Worm (Caenorhabditis elegans) whole organism, early embryonic: Measurements from ENCODE around the gene bris-1.

Experiments
- B0310.2 ChIP-seq: sonication (generic microtip); optimal IDR thresholded peaks from 2 replicates; lab custom pipeline; 2016; ENCODE audit warnings: mild to moderate bottlenecking, missing genetic modification characterization, missing compliant biosample characterization
- F13C5.2 ChIP-seq: sonication (generic microtip); optimal IDR thresholded peaks from 2 replicates; lab custom pipeline; 2017; ENCODE audit warnings: mild to moderate bottlenecking, missing genetic modification characterization, inconsistent platforms, missing compliant biosample characterization
- aly-1 ChIP-seq: sonication (generic microtip); optimal IDR thresholded peaks from 2 replicates; lab custom pipeline; 2016; ENCODE audit warnings: missing genetic modification characterization, missing compliant biosample characterization
- ama-1 ChIP-seq: fragments of 150-350 bp; optimal IDR thresholded peaks from 2 replicates; lab custom pipeline; 2014
- ceh-13 ChIP-seq: fragments of 200-800 bp; sonication (Bioruptor generic); optimal IDR thresholded peaks from 2 replicates; lab custom pipeline; 2018; ENCODE audit warnings: mild to moderate bottlenecking, missing genetic modification characterization, missing compliant biosample characterization
- ceh-36 ChIP-seq: sonication (generic microtip); optimal IDR thresholded peaks from 2 replicates; lab custom pipeline; 2016; ENCODE audit warnings: missing genetic modification characterization, inconsistent platforms, missing compliant biosample characterization
- ets-7 ChIP-seq: sonication (generic microtip); optimal IDR thresholded peaks from 2 replicates; lab custom pipeline; 2016; ENCODE audit warnings: missing genotype, missing genetic modification characterization, missing compliant biosample characterization
- flt-1 ChIP-seq: fragments of 200-800 bp; sonication (Bioruptor generic); IDR thresholded peaks from 2 replicates; pipeline ENCODE4 v1.3.6; 2022; ENCODE audit warnings: missing genetic modification characterization, missing compliant biosample characterization
- hmbx-1 ChIP-seq: sonication (generic microtip); optimal IDR thresholded peaks from 2 replicates; lab custom pipeline; 2016; ENCODE audit warnings: mild to moderate bottlenecking, missing genetic modification characterization, missing compliant biosample characterization
- hmg-4 ChIP-seq: fragments of 200-800 bp; sonication (Bioruptor generic); optimal IDR thresholded peaks from 2 replicates; lab custom pipeline; 2018; ENCODE audit warnings: mild to moderate bottlenecking, missing genetic modification characterization, missing compliant biosample characterization
- tra-4 ChIP-seq: sonication (generic microtip); optimal IDR thresholded peaks from 2 replicates; lab custom pipeline; 2017; ENCODE audit warnings: missing genetic modification characterization, missing compliant biosample characterization

ce11 chrIV:3794437-3794836 lies 24.7 kb downstream of the bris-1 start, which contains the start of gene K09B3.1:
- TF ChIP-seq B0310.2 (tag; lab: Kevin White, UChicago): no peak
- TF ChIP-seq ceh-13: no peak
- no peak for TF ChIP-seq flt-1 (GFP tag; lab: Robert Waterston, UW)
- no peak for TF ChIP-seq hmg-4 (GFP tag; lab: Kevin White, UChicago)
- no peak for TF ChIP-seq aly-1 (tag; lab: Kevin White, UChicago)
- TF ChIP-seq ceh-36 (tag; lab: Kevin White, UChicago): no peak
- no peak for TF ChIP-seq ama-1 (lab: Kevin White, UChicago)
- TF ChIP-seq F13C5.2 (tag; lab: Kevin White, UChicago): no peak
- no peak for TF ChIP-seq hmbx-1 (tag; lab: Kevin White, UChicago)
- no peak for TF ChIP-seq ets-7
- no peak for TF ChIP-seq tra-4 (tag; lab: Kevin White, UChicago)
